Worm (Caenorhabditis elegans) whole organism, mixed stage, embryonic: ENCODE results near the gene C07A9.9.
A peak's percentile ranks its signal among the peaks of the same experiment; 100 is the strongest.

Experiments
- M03D4.4 ChIP-seq: sonication (generic microtip); optimal IDR thresholded peaks from 2 replicates; lab custom pipeline; 2017; ENCODE audit warnings: mild to moderate bottlenecking, missing genetic modification characterization, missing compliant biosample characterization
- bed-3 ChIP-seq: fragments of 200-800 bp; sonication (Bioruptor generic); optimal IDR thresholded peaks from 3 replicates; lab custom pipeline; 2018; ENCODE audit warnings: mild to moderate bottlenecking, missing genetic modification characterization, moderate library complexity, missing compliant biosample characterization
- blmp-1 ChIP-seq: fragments of 150-350 bp; optimal IDR thresholded peaks from 2 replicates; lab custom pipeline; 2014; ENCODE audit warnings: missing biosample characterization, missing genetic modification characterization
- ceh-39 ChIP-seq: fragments of 150-350 bp; optimal IDR thresholded peaks from 2 replicates; lab custom pipeline; 2014; ENCODE audit warnings: missing biosample characterization, missing genetic modification characterization
- ceh-43 ChIP-seq: fragments of 200-800 bp; sonication (Bioruptor generic); optimal IDR thresholded peaks from 2 replicates; lab custom pipeline; 2018; ENCODE audit warnings: mild to moderate bottlenecking, missing genetic modification characterization, moderate library complexity, missing compliant biosample characterization
- ceh-83 ChIP-seq: fragments of 200-800 bp; sonication (Bioruptor generic); optimal IDR thresholded peaks from 2 replicates; lab custom pipeline; 2018; ENCODE audit warnings: mild to moderate bottlenecking, missing genetic modification characterization, missing compliant biosample characterization
- ces-1 ChIP-seq: fragments of 150-350 bp; optimal IDR thresholded peaks from 2 replicates; lab custom pipeline; 2014; ENCODE audit warnings: missing biosample characterization, missing genetic modification reagents, missing genetic modification characterization
- cnd-1 ChIP-seq: fragments of 200-800 bp; sonication (Bioruptor generic); optimal IDR thresholded peaks from 2 replicates; lab custom pipeline; 2018; ENCODE audit warnings: mild to moderate bottlenecking, missing genetic modification characterization, missing compliant biosample characterization
- drap-1 ChIP-seq: fragments of 200-800 bp; sonication (Bioruptor generic); optimal IDR thresholded peaks from 3 replicates; lab custom pipeline; 2018; ENCODE audit warnings: mild to moderate bottlenecking, missing genetic modification characterization, missing compliant biosample characterization
- elt-1 ChIP-seq: sonication (generic microtip); optimal IDR thresholded peaks from 2 replicates; lab custom pipeline; 2017; ENCODE audit warnings: missing genetic modification characterization, mild to moderate bottlenecking, missing compliant biosample characterization, antibody characterized with exemption, moderate library complexity, borderline replicate concordance; ENCODE audit not compliant: insufficient read depth
- elt-3 ChIP-seq: fragments of 150-350 bp; optimal IDR thresholded peaks from 2 replicates; lab custom pipeline; 2014; ENCODE audit warnings: missing biosample characterization, missing genetic modification characterization
- flh-1 ChIP-seq: fragments of 200-800 bp; sonication (Bioruptor generic); optimal IDR thresholded peaks from 2 replicates; lab custom pipeline; 2018; ENCODE audit warnings: mild to moderate bottlenecking, missing genetic modification characterization, moderate library complexity, missing compliant biosample characterization
- ham-2 ChIP-seq: fragments of 200-800 bp; sonication (Bioruptor generic); optimal IDR thresholded peaks from 2 replicates; lab custom pipeline; 2018; ENCODE audit warnings: mild to moderate bottlenecking, missing genetic modification characterization, missing compliant biosample characterization
- hlh-1 ChIP-seq: fragments of 150-350 bp; optimal IDR thresholded peaks from 2 replicates; lab custom pipeline; 2014; ENCODE audit warnings: missing biosample characterization, missing genetic modification reagents, missing genetic modification characterization
- lin-13 ChIP-seq: fragments of 150-350 bp; optimal IDR thresholded peaks from 2 replicates; lab custom pipeline; 2014; ENCODE audit warnings: missing biosample characterization, missing genetic modification characterization
- lin-32 ChIP-seq: fragments of 200-800 bp; sonication (Bioruptor generic); optimal IDR thresholded peaks from 2 replicates; lab custom pipeline; 2018; ENCODE audit warnings: mild to moderate bottlenecking, missing genetic modification characterization, missing compliant biosample characterization
- lsy-2 ChIP-seq: fragments of 150-350 bp; optimal IDR thresholded peaks from 2 replicates; lab custom pipeline; 2014; ENCODE audit warnings: missing biosample characterization, missing genetic modification characterization
- mab-5 ChIP-seq: fragments of 150-350 bp; optimal IDR thresholded peaks from 2 replicates; lab custom pipeline; 2014; ENCODE audit warnings: missing biosample characterization, missing genetic modification characterization
- mep-1 ChIP-seq: fragments of 150-350 bp; optimal IDR thresholded peaks from 2 replicates; lab custom pipeline; 2017; ENCODE audit warnings: missing biosample characterization, missing genetic modification reagents, missing genetic modification characterization, inconsistent platforms
- mls-2 ChIP-seq: sonication (generic microtip); optimal IDR thresholded peaks from 2 replicates; lab custom pipeline; 2016; ENCODE audit warnings: mild to moderate bottlenecking, missing genetic modification characterization, moderate library complexity, missing compliant biosample characterization
- nhr-12 ChIP-seq: fragments of 150-350 bp; optimal IDR thresholded peaks from 2 replicates; lab custom pipeline; 2014; ENCODE audit warnings: missing biosample characterization, missing genetic modification characterization
- nhr-2 ChIP-seq: fragments of 150-350 bp; optimal IDR thresholded peaks from 2 replicates; lab custom pipeline; 2014; ENCODE audit warnings: missing biosample characterization, missing genetic modification characterization
- nhr-237 ChIP-seq: fragments of 150-350 bp; optimal IDR thresholded peaks from 2 replicates; lab custom pipeline; 2014; ENCODE audit warnings: missing biosample characterization, missing genetic modification characterization
- nhr-28 ChIP-seq: fragments of 150-350 bp; optimal IDR thresholded peaks from 2 replicates; lab custom pipeline; 2014; ENCODE audit warnings: missing biosample characterization, missing genetic modification characterization
- nhr-76 ChIP-seq: sonication (generic microtip); optimal IDR thresholded peaks from 2 replicates; lab custom pipeline; 2017; ENCODE audit warnings: missing biosample characterization, missing genetic modification characterization
- pha-4 ChIP-seq: fragments of 150-350 bp; optimal IDR thresholded peaks from 2 replicates; lab custom pipeline; 2018; ENCODE audit warnings: missing biosample characterization, missing genetic modification reagents, missing genetic modification characterization
- sem-2 ChIP-seq: fragments of 200-800 bp; sonication (Bioruptor generic); optimal IDR thresholded peaks from 2 replicates; lab custom pipeline; 2018; ENCODE audit warnings: mild to moderate bottlenecking, missing genetic modification characterization, missing compliant biosample characterization
- snpc-4 ChIP-seq: fragments of 150-350 bp; optimal IDR thresholded peaks from 2 replicates; lab custom pipeline; 2014; ENCODE audit warnings: missing biosample characterization, missing genetic modification characterization
- sptf-1 ChIP-seq: sonication (generic microtip); optimal IDR thresholded peaks from 2 replicates; lab custom pipeline; 2017; ENCODE audit warnings: mild to moderate bottlenecking, missing genetic modification characterization, moderate library complexity, missing compliant biosample characterization
- tbx-8 ChIP-seq: fragments of 200-800 bp; sonication (Bioruptor generic); optimal IDR thresholded peaks from 2 replicates; lab custom pipeline; 2018; ENCODE audit warnings: mild to moderate bottlenecking, missing genetic modification characterization, moderate library complexity, missing compliant biosample characterization
- unc-120 ChIP-seq: sonication (generic microtip); optimal IDR thresholded peaks from 2 replicates; lab custom pipeline; 2017; ENCODE audit warnings: missing genetic modification characterization, missing compliant biosample characterization; ENCODE audit not compliant: poor library complexity, severe bottlenecking
- unc-39 ChIP-seq: fragments of 150-350 bp; optimal IDR thresholded peaks from 2 replicates; lab custom pipeline; 2014; ENCODE audit warnings: missing biosample characterization, missing genetic modification characterization
- unc-62 ChIP-seq: fragments of 150-350 bp; optimal IDR thresholded peaks from 2 replicates; lab custom pipeline; 2014; ENCODE audit warnings: missing biosample characterization, missing genetic modification reagents, missing genetic modification characterization
- zip-8 ChIP-seq: fragments of 150-350 bp; optimal IDR thresholded peaks from 2 replicates; lab custom pipeline; 2014; ENCODE audit warnings: missing biosample characterization, missing genetic modification characterization
- ztf-11 ChIP-seq: fragments of 150-350 bp; optimal IDR thresholded peaks from 2 replicates; lab custom pipeline; 2014; ENCODE audit warnings: missing biosample characterization, missing genetic modification characterization

Gene C07A9.9

DNA sequence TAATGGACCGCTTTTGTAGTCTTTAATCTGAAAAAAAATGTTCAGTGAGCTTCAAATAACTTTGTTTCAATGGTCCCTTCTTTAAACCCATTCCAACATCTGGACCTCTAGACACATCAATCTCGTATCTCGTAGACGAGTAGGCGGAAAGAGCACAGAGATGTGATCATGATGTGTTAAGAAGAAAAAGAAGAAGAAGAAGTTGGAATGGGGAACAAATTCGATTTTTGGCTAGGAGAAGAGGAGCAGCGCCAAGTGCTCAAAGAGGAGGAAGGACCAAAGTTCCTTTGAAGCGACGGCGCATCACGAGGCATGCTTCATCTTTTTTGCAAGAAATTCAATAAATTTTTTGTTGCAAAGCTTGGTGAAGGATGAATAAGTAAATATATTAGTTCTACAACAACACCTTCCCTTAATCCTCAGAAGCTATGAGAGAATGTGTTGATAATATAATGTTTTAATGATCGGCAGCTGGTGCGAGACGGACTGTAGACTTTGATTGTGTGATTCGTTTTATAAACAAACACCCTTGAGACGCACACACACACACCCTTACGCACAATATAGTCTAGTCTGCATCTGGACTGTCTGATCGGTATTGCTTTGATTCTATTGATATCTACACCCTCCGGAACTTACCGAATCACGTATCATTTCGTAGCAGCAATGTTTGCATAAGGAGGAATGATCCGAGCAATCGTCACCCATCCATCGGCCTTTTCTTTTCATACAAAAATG is 2.8 kb downstream of the C07A9.9 start:
- peak; percentile 51 for TF ChIP-seq pha-4
- TF ChIP-seq ces-1 (GFP tag; lab: Kevin White, UChicago), result peak; percentile 30
- TF ChIP-seq nhr-76 (tag; lab: Kevin White, UChicago), result no peak
- no peak for TF ChIP-seq snpc-4 (tag; lab: Kevin White, UChicago)

DNA sequence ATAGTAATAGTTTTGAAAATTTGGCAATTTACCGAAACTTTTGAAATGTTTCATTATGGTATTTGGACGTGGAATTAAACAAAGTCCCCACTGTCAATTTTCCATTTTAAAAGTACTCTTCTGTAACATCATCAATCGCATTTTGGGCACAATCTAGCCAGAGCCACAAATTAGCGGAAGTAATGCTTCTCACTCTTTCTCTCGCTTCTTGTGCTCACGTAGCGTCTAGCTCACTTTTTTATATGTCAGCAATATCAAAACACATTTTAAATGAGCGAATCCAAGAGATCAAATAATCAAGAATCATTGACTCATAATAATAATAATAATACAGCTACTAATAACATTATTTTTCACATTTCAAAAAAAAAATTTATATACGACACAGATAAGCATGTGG is 3.5 kb downstream of the C07A9.9 start:
- TF ChIP-seq elt-3 (tag; lab: Kevin White, UChicago), result no peak
- no peak for TF ChIP-seq mep-1 (tag; lab: Kevin White, UChicago)
- TF ChIP-seq blmp-1 (tag; lab: Kevin White, UChicago), result no peak
- no peak for TF ChIP-seq hlh-1 (tag; lab: Kevin White, UChicago)
- no peak for TF ChIP-seq lin-32 (GFP tag; lab: Kevin White, UChicago)
- TF ChIP-seq pha-4, result no peak
- TF ChIP-seq mls-2 (tag; lab: Kevin White, UChicago), result no peak
- TF ChIP-seq nhr-2 (tag; lab: Kevin White, UChicago), result no peak
- no peak for TF ChIP-seq unc-120 (tag; lab: Kevin White, UChicago)
- no peak for TF ChIP-seq bed-3 (GFP tag; lab: Kevin White, UChicago)
- no peak for TF ChIP-seq flh-1 (GFP tag; lab: Kevin White, UChicago)
- no peak for TF ChIP-seq M03D4.4 (tag; lab: Kevin White, UChicago)
- TF ChIP-seq mab-5, result no peak
- TF ChIP-seq snpc-4 (tag; lab: Kevin White, UChicago), result no peak

DNA sequence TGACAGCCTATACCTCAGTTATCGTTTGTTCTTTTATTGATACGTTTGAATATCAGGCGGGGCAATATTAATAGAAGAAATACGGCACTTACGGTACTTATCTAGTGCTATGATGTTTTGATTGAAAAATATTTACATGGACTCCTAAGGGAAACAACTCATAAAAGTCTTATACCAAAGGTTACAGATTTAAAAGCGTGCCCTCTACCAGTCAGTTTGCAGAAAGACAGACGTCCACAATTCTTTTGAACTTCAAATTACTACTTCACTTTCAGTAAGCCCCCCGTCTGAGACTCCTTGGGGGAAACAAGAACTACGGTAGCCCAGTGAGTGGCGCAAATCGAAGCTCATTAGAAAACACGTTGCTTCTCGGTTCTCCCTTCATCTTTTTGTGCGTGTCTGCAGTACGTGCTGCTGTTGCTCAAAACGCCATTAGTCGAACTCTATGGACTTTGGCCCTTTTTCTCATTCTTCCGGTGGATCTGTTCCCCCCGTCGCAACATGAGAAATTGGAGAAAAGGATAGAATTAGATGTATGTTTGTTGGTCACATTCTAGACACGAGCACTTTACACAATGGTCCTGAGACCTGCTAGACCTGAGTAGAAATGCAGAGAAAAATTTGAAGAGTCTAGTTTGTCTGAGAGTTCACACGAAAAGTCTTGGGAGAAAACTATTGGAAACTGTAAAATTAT is 5.0 kb downstream of the C07A9.9 start:
- TF ChIP-seq blmp-1 (tag; lab: Kevin White, UChicago) (no peak), flh-1 (GFP tag; lab: Kevin White, UChicago) (no peak), ham-2 (GFP tag; lab: Kevin White, UChicago) (no peak), ceh-39 (tag; lab: Kevin White, UChicago) (no peak), lin-13 (tag; lab: Kevin White, UChicago) (no peak), unc-62 (GFP tag; lab: Kevin White, UChicago) (no peak), nhr-76 (tag; lab: Kevin White, UChicago) (no peak), nhr-12 (tag; lab: Kevin White, UChicago) (no peak), mab-5 (no peak), unc-120 (tag; lab: Kevin White, UChicago) (peak; percentile 35), nhr-28 (tag; lab: Kevin White, UChicago) (no peak), hlh-1 (tag; lab: Kevin White, UChicago) (peak; percentile 42), pha-4 (no peak), elt-1 (tag; lab: Kevin White, UChicago) (no peak), M03D4.4 (tag; lab: Kevin White, UChicago) (no peak), sem-2 (GFP tag; lab: Kevin White, UChicago) (no peak)

DNA sequence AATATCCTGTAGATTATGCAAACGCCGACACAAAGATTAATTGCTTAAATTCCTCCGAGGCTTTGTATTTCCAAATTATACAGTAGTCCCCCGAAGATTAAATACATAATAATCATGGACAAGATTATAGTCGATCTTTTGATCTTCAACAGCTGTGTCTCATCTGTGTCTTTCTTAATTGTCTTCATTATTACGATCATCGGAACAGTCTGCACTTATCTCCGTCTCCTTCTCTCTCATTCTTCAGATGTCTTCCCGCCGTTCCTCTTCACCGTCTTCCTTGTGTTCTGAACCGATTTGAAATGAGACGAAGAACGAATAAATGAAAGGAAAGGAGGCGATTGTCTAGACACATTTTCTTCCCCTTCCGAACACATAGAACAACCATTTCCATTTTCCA is 6.3 kb downstream of the C07A9.9 start:
- TF ChIP-seq sem-2 (GFP tag; lab: Kevin White, UChicago), result no peak
- no peak for TF ChIP-seq zip-8
- TF ChIP-seq elt-1 (tag; lab: Kevin White, UChicago), result peak; percentile 54
- TF ChIP-seq nhr-237 (tag; lab: Kevin White, UChicago), result no peak
- TF ChIP-seq ceh-39 (tag; lab: Kevin White, UChicago), result no peak
- no peak for TF ChIP-seq mep-1 (tag; lab: Kevin White, UChicago)
- no peak for TF ChIP-seq mls-2 (tag; lab: Kevin White, UChicago)
- TF ChIP-seq lin-13 (tag; lab: Kevin White, UChicago), result no peak
- no peak for TF ChIP-seq bed-3 (GFP tag; lab: Kevin White, UChicago)
- no peak for TF ChIP-seq mab-5
- TF ChIP-seq sptf-1 (tag; lab: Kevin White, UChicago), result no peak
- peak; percentile 58 for TF ChIP-seq lin-32 (GFP tag; lab: Kevin White, UChicago)
- TF ChIP-seq ceh-83 (GFP tag; lab: Kevin White, UChicago), result no peak
- no peak for TF ChIP-seq unc-62 (GFP tag; lab: Kevin White, UChicago)
- TF ChIP-seq hlh-1 (tag; lab: Kevin White, UChicago), result peak; percentile 40
- TF ChIP-seq ceh-43, result peak; percentile 26
- TF ChIP-seq nhr-28 (tag; lab: Kevin White, UChicago), result no peak
- no peak for TF ChIP-seq lsy-2 (tag; lab: Kevin White, UChicago)
- TF ChIP-seq unc-120 (tag; lab: Kevin White, UChicago), result no peak
- TF ChIP-seq unc-39 (tag; lab: Kevin White, UChicago), result no peak
- TF ChIP-seq snpc-4 (tag; lab: Kevin White, UChicago), result no peak
- no peak for TF ChIP-seq nhr-76 (tag; lab: Kevin White, UChicago)
- no peak for TF ChIP-seq M03D4.4 (tag; lab: Kevin White, UChicago)
- TF ChIP-seq nhr-2 (tag; lab: Kevin White, UChicago), result no peak
- TF ChIP-seq ces-1 (GFP tag; lab: Kevin White, UChicago), result peak; percentile 18
- TF ChIP-seq pha-4, result no peak
- no peak for TF ChIP-seq nhr-12 (tag; lab: Kevin White, UChicago)
- TF ChIP-seq blmp-1 (tag; lab: Kevin White, UChicago), result no peak
- TF ChIP-seq ham-2 (GFP tag; lab: Kevin White, UChicago), result no peak
- no peak for TF ChIP-seq drap-1 (GFP tag; lab: Kevin White, UChicago)
- TF ChIP-seq elt-3 (tag; lab: Kevin White, UChicago), result no peak
- TF ChIP-seq cnd-1 (tag; lab: Kevin White, UChicago), result peak; percentile 8
- TF ChIP-seq flh-1 (GFP tag; lab: Kevin White, UChicago), result no peak
- TF ChIP-seq tbx-8 (GFP tag; lab: Kevin White, UChicago), result no peak
- no peak for TF ChIP-seq ztf-11 (tag; lab: Kevin White, UChicago)
